Worm (Caenorhabditis elegans): Measurements from ENCODE around the gene vps-15.

DNA sequence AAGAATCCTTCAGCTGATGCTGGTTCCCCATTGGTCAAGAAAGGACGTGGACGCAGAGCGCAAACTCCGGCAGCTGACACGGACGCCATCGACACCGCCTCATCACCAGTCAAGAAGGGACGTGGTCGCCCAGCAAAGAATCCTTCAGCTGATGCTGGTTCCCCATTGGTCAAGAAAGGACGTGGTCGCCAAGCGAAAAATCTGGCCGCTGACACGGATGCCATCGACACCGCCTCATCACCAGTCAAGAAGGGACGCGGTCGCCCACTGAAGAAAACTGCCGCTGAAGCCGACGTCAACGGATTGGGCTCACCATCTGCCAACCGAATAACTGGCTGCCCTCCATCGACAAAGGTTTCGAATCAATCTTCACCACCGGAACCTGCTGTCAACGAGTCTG, 1.3 kb upstream of the vps-15 start:
- no peak for TF ChIP-seq skn-1 (tag; optimal IDR thresholded peaks at IDR 0.05)
- TF ChIP-seq alr-1 (tag; optimal IDR thresholded peaks at IDR 0.05): no peak
- no peak for TF ChIP-seq egl-27 (tag; optimal IDR thresholded peaks at IDR 0.05)
- TF ChIP-seq R02D3.7 (tag; optimal IDR thresholded peaks at IDR 0.05): no peak
- no peak for TF ChIP-seq blmp-1 (tag; optimal IDR thresholded peaks at IDR 0.05; ENCODE audit: insufficient read depth)
- no peak for TF ChIP-seq zag-1 (tag; optimal IDR thresholded peaks at IDR 0.05)
- TF ChIP-seq elt-3 (tag; optimal IDR thresholded peaks at IDR 0.05): no peak
- TF ChIP-seq nhr-11 (tag; optimal IDR thresholded peaks at IDR 0.05): no peak
- no peak for TF ChIP-seq nhr-25 (tag; optimal IDR thresholded peaks at IDR 0.05)

Measured in whole organism, L2 larva.